Worm (Caenorhabditis elegans) whole organism, L4 larva: ENCODE results near the gene xpc-1.

ENCODE experiments used
- F10B5.3 ChIP-seq: sonication (generic microtip); optimal IDR thresholded peaks from 2 replicates; lab custom pipeline; 2016; ENCODE audit warnings: mild to moderate bottlenecking, missing genetic modification characterization, missing compliant biosample characterization
- F37D6.2 ChIP-seq: sonication (generic microtip); optimal IDR thresholded peaks from 2 replicates; lab custom pipeline; 2016; ENCODE audit warnings: mild to moderate bottlenecking, missing genetic modification characterization, missing compliant biosample characterization
- F44E2.7 ChIP-seq: fragments of 200-800 bp; sonication (Bioruptor generic); IDR thresholded peaks from 2 replicates; pipeline ENCODE4 v2.1.2; 2022; ENCODE audit warnings: missing genetic modification characterization, missing compliant biosample characterization
- R02D3.7 ChIP-seq: fragments of 150-350 bp; sonication (generic microtip); optimal IDR thresholded peaks from 3 replicates; lab custom pipeline; 2014; ENCODE audit warnings: missing biosample characterization, missing genetic modification characterization
- Y105C5A.15 ChIP-seq: fragments of 200-800 bp; sonication (Bioruptor generic); IDR thresholded peaks from 2 replicates; pipeline ENCODE4 v1.3.6; 2022; ENCODE audit warnings: missing genetic modification characterization, missing compliant biosample characterization
- Y48G9A.11 ChIP-seq: fragments of 200-800 bp; sonication (Bioruptor generic); IDR thresholded peaks from 2 replicates; pipeline ENCODE4 v1.3.6; 2022; ENCODE audit warnings: missing genetic modification reagents, missing genetic modification characterization, missing compliant biosample characterization
- Y75B8A.6 ChIP-seq: fragments of 200-800 bp; sonication (Bioruptor generic); IDR thresholded peaks from 2 replicates; pipeline ENCODE4 v1.3.6; 2022; ENCODE audit warnings: missing genetic modification reagents, missing genetic modification characterization, missing compliant biosample characterization
- ZK337.2 ChIP-seq: fragments of 200-800 bp; sonication (Bioruptor generic); IDR thresholded peaks from 2 replicates; pipeline ENCODE4 v1.3.6; 2022; ENCODE audit warnings: missing genetic modification reagents, missing genetic modification characterization, missing compliant biosample characterization
- aha-1 ChIP-seq: fragments of 150-350 bp; peaks from one replicate; lab custom pipeline; 2014; ENCODE audit warnings: missing biosample characterization, missing genetic modification characterization
- arid-1 ChIP-seq: fragments of 200-800 bp; sonication (Bioruptor generic); conservative IDR thresholded peaks from 2 replicates; pipeline ENCODE4 v1.3.6; 2022; ENCODE audit warnings: missing genetic modification reagents, missing genetic modification characterization, missing compliant biosample characterization
- ceh-32 ChIP-seq: sonication (generic microtip); optimal IDR thresholded peaks from 2 replicates; lab custom pipeline; 2016; ENCODE audit warnings: mild to moderate bottlenecking, missing genetic modification characterization, missing compliant biosample characterization; ENCODE audit not compliant: poor library complexity
- ceh-82 ChIP-seq: sonication (generic microtip); optimal IDR thresholded peaks from 2 replicates; lab custom pipeline; 2017; ENCODE audit warnings: missing biosample characterization, missing genetic modification characterization
- daf-12 ChIP-seq: fragments of 150-350 bp; optimal IDR thresholded peaks from 2 replicates; lab custom pipeline; 2014; ENCODE audit warnings: missing biosample characterization, missing genetic modification reagents, missing genetic modification characterization
- daf-8 ChIP-seq: fragments of 200-800 bp; sonication (Bioruptor generic); IDR thresholded peaks from 2 replicates; pipeline ENCODE4 v1.3.6; 2022; ENCODE audit warnings: missing genetic modification characterization, missing compliant biosample characterization
- dmd-6 ChIP-seq: fragments of 200-800 bp; sonication (Bioruptor generic); IDR thresholded peaks from 2 replicates; pipeline ENCODE4 v1.3.6; 2022; ENCODE audit warnings: missing genetic modification reagents, missing genetic modification characterization, missing compliant biosample characterization
- duxl-1 ChIP-seq: sonication (generic microtip); optimal IDR thresholded peaks from 2 replicates; lab custom pipeline; 2016; ENCODE audit warnings: mild to moderate bottlenecking, missing genetic modification characterization, moderate library complexity, missing compliant biosample characterization; ENCODE audit not compliant: poor library complexity
- egl-27 ChIP-seq: sonication (generic microtip); optimal IDR thresholded peaks from 3 replicates; lab custom pipeline; 2017; ENCODE audit warnings: missing biosample characterization, missing genetic modification reagents, missing genetic modification characterization
- fkh-10 ChIP-seq: fragments of 150-350 bp; optimal IDR thresholded peaks from 2 replicates; lab custom pipeline; 2014; ENCODE audit warnings: missing biosample characterization, missing genetic modification reagents, missing genetic modification characterization
- gei-8 ChIP-seq: fragments of 200-800 bp; sonication (Bioruptor generic); optimal IDR thresholded peaks from 2 replicates; lab custom pipeline; 2018; ENCODE audit warnings: mild to moderate bottlenecking, missing genetic modification characterization, missing compliant biosample characterization
- hif-1 ChIP-seq, 2 experiments: sonication (generic microtip); optimal IDR thresholded peaks; 2 replicates each; lab custom pipeline; 2016 to 2017; ENCODE audit warnings: missing compliant biosample characterization in 2 of 2, missing genetic modification characterization in 2 of 2, missing genetic modification reagents in 2 of 2, missing genotype in 2 of 2, mild to moderate bottlenecking in 1 of 2
- hlh-11 ChIP-seq: fragments of 200-800 bp; sonication (Bioruptor generic); optimal IDR thresholded peaks from 2 replicates; lab custom pipeline; 2018; ENCODE audit warnings: mild to moderate bottlenecking, missing genetic modification characterization, missing compliant biosample characterization
- jun-1 ChIP-seq: fragments of 150-350 bp; optimal IDR thresholded peaks from 2 replicates; lab custom pipeline; 2014; ENCODE audit warnings: missing biosample characterization, missing genetic modification reagents, missing genetic modification characterization
- lin-29 ChIP-seq: fragments of 200-800 bp; sonication (Bioruptor generic); IDR thresholded peaks from 2 replicates; pipeline ENCODE4 v1.3.6; 2022; ENCODE audit warnings: missing genetic modification reagents, missing genetic modification characterization, missing compliant biosample characterization
- lin-38 ChIP-seq: fragments of 200-800 bp; sonication (Bioruptor generic); IDR thresholded peaks from 2 replicates; pipeline ENCODE4 v1.3.6; 2022; ENCODE audit warnings: missing genetic modification reagents, missing genetic modification characterization, missing compliant biosample characterization
- lin-39 ChIP-seq: fragments of 150-350 bp; optimal IDR thresholded peaks from 2 replicates; lab custom pipeline; 2014; ENCODE audit warnings: missing biosample characterization, missing genetic modification reagents, missing genetic modification characterization
- lsy-2 ChIP-seq, 2 experiments: fragments of 150-350 bp in 1 of 2; sonication (generic microtip) in 1 of 2; optimal IDR thresholded peaks; 2 replicates each; lab custom pipeline; 2014 to 2017; ENCODE audit warnings: missing biosample characterization in 2 of 2, missing genetic modification characterization in 2 of 2
- madf-9 ChIP-seq: fragments of 200-800 bp; sonication (Bioruptor generic); conservative IDR thresholded peaks from 2 replicates; pipeline ENCODE4 v1.3.6; 2022; ENCODE audit warnings: missing genetic modification reagents, missing genetic modification characterization, missing compliant biosample characterization
- mdt-29 ChIP-seq: fragments of 200-800 bp; sonication (Bioruptor generic); IDR thresholded peaks from 2 replicates; pipeline ENCODE4 v1.3.6; 2022; ENCODE audit warnings: missing genetic modification reagents, missing genetic modification characterization, missing compliant biosample characterization
- mes-2 ChIP-seq: sonication (generic microtip); optimal IDR thresholded peaks from 2 replicates; lab custom pipeline; 2016; ENCODE audit warnings: missing genotype, mild to moderate bottlenecking, missing genetic modification characterization, missing compliant biosample characterization; ENCODE audit not compliant: poor library complexity, severe bottlenecking
- mxl-2 ChIP-seq: fragments of 200-800 bp; sonication (Bioruptor generic); conservative IDR thresholded peaks from 2 replicates; pipeline ENCODE4 v1.3.6; 2022; ENCODE audit warnings: missing genetic modification reagents, missing genetic modification characterization, missing compliant biosample characterization
- nhr-102 ChIP-seq: sonication (generic microtip); optimal IDR thresholded peaks from 2 replicates; lab custom pipeline; 2016; ENCODE audit warnings: mild to moderate bottlenecking, missing genetic modification characterization, moderate library complexity, missing compliant biosample characterization
- nhr-11 ChIP-seq: fragments of 150-350 bp; optimal IDR thresholded peaks from 2 replicates; lab custom pipeline; 2014; ENCODE audit warnings: missing biosample characterization, missing genetic modification characterization
- nhr-111 ChIP-seq: fragments of 200-800 bp; sonication (Bioruptor generic); optimal IDR thresholded peaks from 2 replicates; lab custom pipeline; 2018; ENCODE audit warnings: mild to moderate bottlenecking, missing genetic modification characterization, missing compliant biosample characterization
- nhr-25 ChIP-seq: sonication (generic microtip); optimal IDR thresholded peaks from 2 replicates; lab custom pipeline; 2017; ENCODE audit warnings: missing genetic modification characterization, mild to moderate bottlenecking, missing compliant biosample characterization, antibody characterized with exemption, moderate library complexity, borderline replicate concordance; ENCODE audit not compliant: insufficient read depth
- nhr-41 ChIP-seq: fragments of 200-800 bp; sonication (Bioruptor generic); IDR thresholded peaks from 2 replicates; pipeline ENCODE4 v1.3.6; 2022; ENCODE audit warnings: missing genetic modification reagents, missing genetic modification characterization, missing compliant biosample characterization
- nhr-42 ChIP-seq: fragments of 200-800 bp; sonication (Bioruptor generic); IDR thresholded peaks from 2 replicates; pipeline ENCODE4 v1.3.6; 2022; ENCODE audit warnings: missing genetic modification characterization, missing compliant biosample characterization
- nhr-48 ChIP-seq: sonication (generic microtip); optimal IDR thresholded peaks from 2 replicates; lab custom pipeline; 2016; ENCODE audit warnings: mild to moderate bottlenecking, missing genetic modification characterization, missing compliant biosample characterization
- nhr-76 ChIP-seq: fragments of 150-350 bp; optimal IDR thresholded peaks from 2 replicates; lab custom pipeline; 2014; ENCODE audit warnings: missing biosample characterization, missing genetic modification characterization
- pha-4 ChIP-seq, 2 experiments: fragments of 150-350 bp in 1 of 2; fragments of 200-800 bp in 1 of 2; sonication (Bioruptor generic) in 1 of 2; IDR thresholded peaks in 1 of 2; optimal IDR thresholded peaks in 1 of 2; 2 replicates each; pipeline versions ENCODE4 v1.3.6 to Lab custom; 2014 to 2022; ENCODE audit warnings: missing genetic modification characterization in 2 of 2, missing genetic modification reagents in 2 of 2, missing biosample characterization in 1 of 2, missing compliant biosample characterization in 1 of 2
- rbr-2 ChIP-seq: sonication (generic microtip); optimal IDR thresholded peaks from 2 replicates; lab custom pipeline; 2016; ENCODE audit warnings: missing genotype, missing genetic modification characterization, missing compliant biosample characterization
- set-16 ChIP-seq: fragments of 200-800 bp; sonication (Bioruptor generic); IDR thresholded peaks from 2 replicates; pipeline ENCODE4 v1.3.6; 2022; ENCODE audit warnings: missing genetic modification reagents, missing genetic modification characterization, missing compliant biosample characterization
- skn-1 ChIP-seq: fragments of 150-350 bp; optimal IDR thresholded peaks from 2 replicates; lab custom pipeline; 2014; ENCODE audit warnings: missing biosample characterization, missing genetic modification characterization
- spr-3 ChIP-seq: fragments of 200-800 bp; sonication (Bioruptor generic); optimal IDR thresholded peaks from 2 replicates; lab custom pipeline; 2018; ENCODE audit warnings: mild to moderate bottlenecking, missing genetic modification characterization, missing compliant biosample characterization
- tag-97 ChIP-seq: fragments of 200-800 bp; sonication (Bioruptor generic); IDR thresholded peaks from 2 replicates; pipeline ENCODE4 v1.3.6; 2022; ENCODE audit warnings: missing genetic modification characterization, missing compliant biosample characterization
- unc-39 ChIP-seq: sonication (generic microtip); optimal IDR thresholded peaks from 2 replicates; lab custom pipeline; 2017; ENCODE audit warnings: missing biosample characterization, missing genetic modification characterization
- unc-62 ChIP-seq, 3 experiments: fragments of 150-350 bp in 1 of 3; sonication (generic microtip); optimal IDR thresholded peaks in 2 of 3; peaks in 1 of 3; 1 replicate in 1 of 3; 2 replicates in 2 of 3; lab custom pipeline; 2014 to 2017; ENCODE audit warnings: missing biosample characterization in 3 of 3, missing genetic modification characterization in 3 of 3, missing genetic modification reagents in 3 of 3, missing genotype in 1 of 3
- vab-7 ChIP-seq: fragments of 200-800 bp; sonication (Bioruptor generic); IDR thresholded peaks from 2 replicates; pipeline ENCODE4 v1.3.6; 2022; ENCODE audit warnings: missing genetic modification reagents, missing genetic modification characterization, missing compliant biosample characterization
- zag-1 ChIP-seq: fragments of 150-350 bp; optimal IDR thresholded peaks from 2 replicates; lab custom pipeline; 2014; ENCODE audit warnings: missing biosample characterization, missing genetic modification characterization
- zfp-3 ChIP-seq: fragments of 200-800 bp; sonication (Bioruptor generic); conservative IDR thresholded peaks from 2 replicates; pipeline ENCODE4 v1.3.6; 2022; ENCODE audit warnings: missing genetic modification reagents, missing genetic modification characterization, missing compliant biosample characterization
- zip-2 ChIP-seq: fragments of 150-350 bp; optimal IDR thresholded peaks from 2 replicates; lab custom pipeline; 2014; ENCODE audit warnings: missing biosample characterization, missing genetic modification characterization

Gene xpc-1

ce11 chrIV:2048839-2049238, 56.0 kb downstream of the xpc-1 start (continued):
- no peak for TF ChIP-seq Y75B8A.6 (GFP tag; lab: Robert Waterston, UW)
- TF ChIP-seq nhr-48 (tag; lab: Kevin White, UChicago) = peak; percentile 6
- TF ChIP-seq F44E2.7 (GFP tag; lab: Robert Waterston, UW) = no peak
- peak; percentile 82 for TF ChIP-seq fkh-10 (GFP tag; lab: Kevin White, UChicago)
- TF ChIP-seq arid-1 (GFP tag; lab: Robert Waterston, UW) = 0 out of 2 replicates have a peak, but pooled peaks have one; percentile 41
- TF ChIP-seq skn-1 (tag; lab: Kevin White, UChicago) = no peak
- no peak for TF ChIP-seq Y105C5A.15 (GFP tag; lab: Robert Waterston, UW)
- peak; percentile 38 for TF ChIP-seq ceh-32 (tag; lab: Kevin White, UChicago)
- TF ChIP-seq nhr-25 = peak; percentile 80
- no peak for TF ChIP-seq nhr-42 (GFP tag; lab: Robert Waterston, UW)
- TF ChIP-seq R02D3.7 (tag; lab: Kevin White, UChicago) = no peak
- TF ChIP-seq jun-1 (tag; lab: Kevin White, UChicago) = no peak
- no peak for TF ChIP-seq Y48G9A.11 (GFP tag; lab: Robert Waterston, UW)
- TF ChIP-seq spr-3 = peak; percentile 23
- TF ChIP-seq egl-27 (tag; lab: Kevin White, UChicago) = no peak
- TF ChIP-seq madf-9 (GFP tag; lab: Robert Waterston, UW) = no peak
- TF ChIP-seq lin-29 = no peak
- peak in 1 of 2 experiments; percentile 65 for TF ChIP-seq hif-1 (tag; optimal IDR thresholded peaks at IDR 0.05; lab: Kevin White, UChicago)
- TF ChIP-seq daf-8 (GFP tag; lab: Robert Waterston, UW) = no peak
- TF ChIP-seq nhr-102 = no peak
- peak; percentile 63 for TF ChIP-seq aha-1
- peak; percentile 38 for TF ChIP-seq lin-38 (GFP tag; lab: Robert Waterston, UW)
- no peak for TF ChIP-seq nhr-76 (tag; lab: Kevin White, UChicago)
- no peak for TF ChIP-seq zag-1 (tag; lab: Kevin White, UChicago)
- TF ChIP-seq mdt-29 (GFP tag; lab: Robert Waterston, UW) = no peak
- TF ChIP-seq ceh-82 (tag; lab: Kevin White, UChicago) = no peak
- TF ChIP-seq unc-62 (GFP tag; optimal IDR thresholded peaks at IDR 0.05 in 1 of 2; lab: Kevin White, UChicago) = peak in 1 of 2 experiments; percentile 71
- TF ChIP-seq unc-62 (tag; optimal IDR thresholded peaks at IDR 0.05; lab: Kevin White, UChicago) = peak; percentile 66
- no peak for TF ChIP-seq ZK337.2 (GFP tag; lab: Robert Waterston, UW)
- peak; percentile 90 for TF ChIP-seq hlh-11 (tag; lab: Kevin White, UChicago)
- TF ChIP-seq zip-2 (tag; lab: Kevin White, UChicago) = no peak
- no peak for TF ChIP-seq F10B5.3 (tag; lab: Kevin White, UChicago)
- TF ChIP-seq daf-12 (tag; lab: Kevin White, UChicago) = no peak
- peak; percentile 82 for TF ChIP-seq rbr-2 (tag; lab: Kevin White, UChicago)
- no peak for TF ChIP-seq duxl-1 (tag; lab: Kevin White, UChicago)
- no peak for TF ChIP-seq nhr-111 (GFP tag; lab: Kevin White, UChicago)
- TF ChIP-seq tag-97 = no peak
- TF ChIP-seq mes-2 = peak; percentile 62
- no peak for TF ChIP-seq gei-8 (GFP tag; lab: Kevin White, UChicago)
- TF ChIP-seq zfp-3 (GFP tag; lab: Robert Waterston, UW) = no peak
- TF ChIP-seq lsy-2 (tag; optimal IDR thresholded peaks at IDR 0.05; lab: Kevin White, UChicago) = peak; percentile 33 to 82
- TF ChIP-seq unc-39 (tag; lab: Kevin White, UChicago) = no peak
- peak; percentile 72 for TF ChIP-seq nhr-11 (tag; lab: Kevin White, UChicago)
- TF ChIP-seq nhr-41 (GFP tag; lab: Robert Waterston, UW) = no peak
- TF ChIP-seq F37D6.2 (tag; lab: Kevin White, UChicago) = peak; percentile 62
- TF ChIP-seq lin-39 (tag; lab: Kevin White, UChicago) = no peak
- TF ChIP-seq vab-7 (GFP tag; lab: Robert Waterston, UW) = peak; percentile 40
- peak; percentile 48 for TF ChIP-seq pha-4 (GFP tag; IDR thresholded peaks at IDR 0.05; lab: Robert Waterston, UW)
- TF ChIP-seq pha-4 (tag; optimal IDR thresholded peaks at IDR 0.05; lab: Kevin White, UChicago) = no peak
- no peak for TF ChIP-seq mxl-2 (GFP tag; lab: Robert Waterston, UW)
- peak; percentile 25; the same call in 1 of the 2 replicates for TF ChIP-seq dmd-6 (GFP tag; lab: Robert Waterston, UW)
- TF ChIP-seq set-16 (GFP tag; lab: Robert Waterston, UW) = peak; percentile 67
